Worm (Caenorhabditis elegans): Measurements from ENCODE around the gene Y70C5A.3.

- TF ChIP-seq him-1 (tag; optimal IDR thresholded peaks at IDR 0.05) (no peak), dao-5 (tag; optimal IDR thresholded peaks at IDR 0.05) (no peak)
Observed at ce11 chrV:16580424-16580823, 40.3 kb downstream of the Y70C5A.3 start, which contains the start of gene nhr-271.
